Worm (Caenorhabditis elegans) whole organism, midembryonic: ENCODE results near the gene gtf-2H2C.
A peak's percentile ranks its signal among the peaks of the same experiment; 100 is the strongest.

Experiments used
- T22C8.4 ChIP-seq: fragments of 200-800 bp; sonication (Bioruptor generic); IDR thresholded peaks from 2 replicates; pipeline ENCODE4 v1.3.6; 2022; ENCODE audit warnings: missing genetic modification characterization, missing compliant biosample characterization
- flt-1 ChIP-seq: fragments of 200-800 bp; sonication (Bioruptor generic); IDR thresholded peaks from 2 replicates; pipeline ENCODE4 v1.3.6; 2022; ENCODE audit warnings: missing genetic modification characterization, missing compliant biosample characterization
- klf-2 ChIP-seq: fragments of 200-800 bp; sonication (Bioruptor generic); conservative IDR thresholded peaks from 2 replicates; pipeline ENCODE4 v1.3.6; 2022; ENCODE audit warnings: missing genetic modification reagents, missing genetic modification characterization, missing compliant biosample characterization
- med-1 ChIP-seq: sonication (generic microtip); optimal IDR thresholded peaks from 2 replicates; lab custom pipeline; 2017; ENCODE audit warnings: missing genetic modification characterization, mild to moderate bottlenecking, missing compliant biosample characterization, antibody characterized with exemption, missing genetic modification reagents; ENCODE audit not compliant: insufficient read depth
- ref-1 ChIP-seq: fragments of 200-800 bp; sonication (Bioruptor generic); conservative IDR thresholded peaks from 2 replicates; pipeline ENCODE4 v1.3.6; 2022; ENCODE audit warnings: missing genetic modification reagents, missing genetic modification characterization, missing compliant biosample characterization
- ztf-23 ChIP-seq: fragments of 200-800 bp; sonication (Bioruptor generic); IDR thresholded peaks from 2 replicates; pipeline ENCODE4 v1.3.6; 2022; ENCODE audit warnings: missing genetic modification reagents, missing genetic modification characterization, missing compliant biosample characterization
- ztf-29 ChIP-seq: fragments of 200-800 bp; sonication (Bioruptor generic); IDR thresholded peaks from 2 replicates; pipeline ENCODE4 v1.3.6; 2022; ENCODE audit warnings: missing genetic modification reagents, missing genetic modification characterization, missing compliant biosample characterization

DNA sequence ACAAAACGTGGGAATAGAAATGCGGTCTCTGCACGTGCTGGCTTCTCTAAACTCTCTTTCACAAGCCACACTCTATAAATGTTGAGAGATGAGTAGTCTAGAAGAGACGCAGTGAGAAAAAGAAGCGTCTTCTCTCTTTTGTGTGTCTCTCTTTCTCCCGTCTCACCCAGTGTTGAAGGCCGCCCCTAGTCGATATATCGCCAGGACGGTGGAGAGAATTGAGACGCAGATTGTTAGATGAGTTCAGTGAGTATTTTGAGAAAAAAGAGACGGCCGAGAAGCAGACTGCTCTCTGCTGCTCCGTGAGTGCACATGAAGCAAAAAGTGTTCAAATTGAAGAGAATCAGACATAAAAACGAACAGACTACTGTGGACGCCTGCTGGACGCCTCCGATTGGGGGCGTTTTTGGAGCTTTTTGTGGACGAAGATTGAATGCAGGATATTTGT lies 6.0 kb upstream of the gtf-2H2C start:
- TF ChIP-seq flt-1 (peak; percentile 64; the same call in 1 of the 2 replicates), med-1 (GFP tag; lab: Kevin White, UChicago) (no peak), T22C8.4 (GFP tag; lab: Robert Waterston, UW) (0 out of 2 replicates have a peak, but pooled peaks have one; percentile 43), ztf-23 (GFP tag; lab: Robert Waterston, UW) (0 out of 2 replicates have a peak, but pooled peaks have one; percentile 48), klf-2 (GFP tag; lab: Robert Waterston, UW) (no peak), ref-1 (GFP tag; lab: Robert Waterston, UW) (no peak), ztf-29 (GFP tag; lab: Robert Waterston, UW) (0 out of 2 replicates have a peak, but pooled peaks have one; percentile 6)
